Worm (Caenorhabditis elegans) whole organism, L3 larva: ENCODE data around the gene C18A3.3.

Experiments used
- ceh-28 ChIP-seq: fragments of 150-350 bp; optimal IDR thresholded peaks from 2 replicates; lab custom pipeline; 2014; ENCODE audit warnings: missing biosample characterization, missing genetic modification reagents, missing genetic modification characterization
- eor-1 ChIP-seq, 2 experiments: fragments of 150-350 bp; optimal IDR thresholded peaks; 2 replicates each; lab custom pipeline; 2014 to 2018; ENCODE audit warnings: missing biosample characterization in 2 of 2, missing genetic modification characterization in 2 of 2
- fkh-10 ChIP-seq: sonication (generic microtip); optimal IDR thresholded peaks from 2 replicates; lab custom pipeline; 2017; ENCODE audit warnings: missing biosample characterization, missing genetic modification reagents, missing genetic modification characterization
- jun-1 ChIP-seq: fragments of 150-350 bp; optimal IDR thresholded peaks from 2 replicates; lab custom pipeline; 2014; ENCODE audit warnings: missing biosample characterization, missing genetic modification reagents, missing genetic modification characterization
- lin-15B ChIP-seq: fragments of 150-350 bp; optimal IDR thresholded peaks from 2 replicates; lab custom pipeline; 2014; ENCODE audit warnings: missing biosample characterization, missing genetic modification characterization
- lin-39 ChIP-seq: fragments of 150-350 bp; optimal IDR thresholded peaks from 2 replicates; lab custom pipeline; 2018; ENCODE audit warnings: missing biosample characterization, missing genetic modification reagents, missing genetic modification characterization
- mdl-1 ChIP-seq: fragments of 150-350 bp; optimal IDR thresholded peaks from 2 replicates; lab custom pipeline; 2014; ENCODE audit warnings: missing biosample characterization, missing genetic modification characterization
- nhr-77 ChIP-seq: fragments of 150-350 bp; optimal IDR thresholded peaks from 2 replicates; lab custom pipeline; 2014; ENCODE audit warnings: missing biosample characterization, missing genetic modification characterization
- ztf-11 ChIP-seq: fragments of 150-350 bp; optimal IDR thresholded peaks from 2 replicates; lab custom pipeline; 2014; ENCODE audit warnings: missing biosample characterization, missing genetic modification characterization
- ztf-4 ChIP-seq: fragments of 150-350 bp; optimal IDR thresholded peaks from 2 replicates; lab custom pipeline; 2014; ENCODE audit warnings: missing biosample characterization, missing genetic modification characterization

- TF ChIP-seq ceh-28 (tag; lab: Kevin White, UChicago) (no peak), fkh-10 (no peak), jun-1 (tag; lab: Kevin White, UChicago) (no peak), mdl-1 (tag; lab: Kevin White, UChicago) (no peak), nhr-77 (tag; lab: Kevin White, UChicago) (no peak), eor-1 (tag; optimal IDR thresholded peaks at IDR 0.05; lab: Kevin White, UChicago) (no peak), lin-15B (no peak), ztf-4 (tag; lab: Kevin White, UChicago) (no peak), ztf-11 (tag; lab: Kevin White, UChicago) (no peak), lin-39 (tag; lab: Kevin White, UChicago) (no peak)
Measured at ce11 chrII:5693893-5694292, 22.2 kb upstream of the C18A3.3 start, which contains the start of gene C25H3.3.
